Worm (Caenorhabditis elegans) whole organism, young adult: ENCODE data around the gene K07D4.4.
A peak's percentile ranks its signal among the peaks of the same experiment; 100 is the strongest.

Experiments used
- B0019.2 ChIP-seq: fragments of 200-800 bp; sonication (Bioruptor generic); conservative IDR thresholded peaks from 2 replicates; pipeline ENCODE4 v1.3.6; 2022; ENCODE audit warnings: missing genetic modification reagents, missing genetic modification characterization, missing compliant biosample characterization
- B0336.3 ChIP-seq: fragments of 200-800 bp; sonication (Bioruptor generic); IDR thresholded peaks from 2 replicates; pipeline ENCODE4 v1.3.6; 2022; ENCODE audit warnings: missing genetic modification characterization, missing compliant biosample characterization
- C06A6.2 ChIP-seq: fragments of 200-800 bp; sonication (Bioruptor generic); conservative IDR thresholded peaks from 2 replicates; pipeline ENCODE4 v1.3.6; 2022; ENCODE audit warnings: missing genetic modification characterization, missing compliant biosample characterization
- F22D6.2 ChIP-seq: sonication (generic microtip); optimal IDR thresholded peaks from 2 replicates; lab custom pipeline; 2016; ENCODE audit warnings: mild to moderate bottlenecking, missing genetic modification characterization, missing compliant biosample characterization
- F33H1.4 ChIP-seq: fragments of 200-800 bp; sonication (Bioruptor generic); IDR thresholded peaks from 2 replicates; pipeline ENCODE4 v1.3.6; 2022; ENCODE audit warnings: missing genetic modification reagents, missing genetic modification characterization, missing compliant biosample characterization
- F39B2.1 ChIP-seq: fragments of 200-800 bp; sonication (Bioruptor generic); IDR thresholded peaks from 2 replicates; pipeline ENCODE4 v1.3.6; 2022; ENCODE audit warnings: missing genetic modification reagents, missing genetic modification characterization, missing compliant biosample characterization
- K11D2.4 ChIP-seq: fragments of 200-800 bp; sonication (Bioruptor generic); IDR thresholded peaks from 2 replicates; pipeline ENCODE4 v1.3.6; 2022; ENCODE audit warnings: missing genetic modification reagents, missing genetic modification characterization, missing compliant biosample characterization
- Y53F4B.3 ChIP-seq: fragments of 200-800 bp; sonication (Bioruptor generic); IDR thresholded peaks from 2 replicates; pipeline ENCODE4 v1.3.6; 2022; ENCODE audit warnings: missing genetic modification reagents, missing genetic modification characterization, missing compliant biosample characterization
- Y53G8AR.9 ChIP-seq: fragments of 200-800 bp; sonication (Bioruptor generic); conservative IDR thresholded peaks from 2 replicates; pipeline ENCODE4 v1.3.6; 2022; ENCODE audit warnings: missing genetic modification reagents, missing genetic modification characterization, missing compliant biosample characterization
- Y56A3A.18 ChIP-seq: fragments of 200-800 bp; sonication (Bioruptor generic); IDR thresholded peaks from 2 replicates; pipeline ENCODE4 v1.3.6; 2022; ENCODE audit warnings: missing genetic modification reagents, missing genetic modification characterization, missing compliant biosample characterization
- Y67H2A.10 ChIP-seq: fragments of 200-800 bp; sonication (Bioruptor generic); conservative IDR thresholded peaks from 2 replicates; pipeline ENCODE4 v1.3.6; 2022; ENCODE audit warnings: missing genetic modification reagents, missing genetic modification characterization, missing compliant biosample characterization
- Y79H2A.3 ChIP-seq: fragments of 200-800 bp; sonication (Bioruptor generic); conservative IDR thresholded peaks from 2 replicates; pipeline ENCODE4 v1.3.6; 2022; ENCODE audit warnings: missing genetic modification reagents, missing genetic modification characterization, missing compliant biosample characterization
- Y95B8A.8 ChIP-seq: fragments of 200-800 bp; sonication (Bioruptor generic); IDR thresholded peaks from 2 replicates; pipeline ENCODE4 v1.3.6; 2022; ENCODE audit warnings: missing genetic modification reagents, missing genetic modification characterization, missing compliant biosample characterization
- ZK185.1 ChIP-seq: sonication (generic microtip); optimal IDR thresholded peaks from 2 replicates; lab custom pipeline; 2016; ENCODE audit warnings: mild to moderate bottlenecking, missing genetic modification characterization, missing compliant biosample characterization; ENCODE audit not compliant: poor library complexity, severe bottlenecking
- aptf-2 ChIP-seq: fragments of 200-800 bp; sonication (Bioruptor generic); conservative IDR thresholded peaks from 2 replicates; pipeline ENCODE4 v1.3.6; 2022; ENCODE audit warnings: missing genetic modification reagents, missing genetic modification characterization, missing compliant biosample characterization
- athp-1 ChIP-seq: sonication (generic microtip); optimal IDR thresholded peaks from 2 replicates; lab custom pipeline; 2017; ENCODE audit warnings: mild to moderate bottlenecking, missing genetic modification characterization, missing compliant biosample characterization
- attf-6 ChIP-seq: fragments of 200-800 bp; sonication (Bioruptor generic); IDR thresholded peaks from 2 replicates; pipeline ENCODE4 v1.3.6; 2022; ENCODE audit warnings: missing genetic modification reagents, missing genetic modification characterization, missing compliant biosample characterization
- cebp-1 ChIP-seq, 2 experiments: fragments of 200-800 bp in 1 of 2; sonication (Bioruptor generic) in 1 of 2; sonication (generic microtip) in 1 of 2; IDR thresholded peaks in 1 of 2; optimal IDR thresholded peaks in 1 of 2; 2 replicates each; pipeline versions ENCODE4 v1.3.6 to Lab custom; 2017 to 2022; ENCODE audit warnings: missing compliant biosample characterization in 2 of 2, missing genetic modification characterization in 2 of 2, mild to moderate bottlenecking in 1 of 2, missing genetic modification reagents in 1 of 2, moderate library complexity in 1 of 2
- ceh-100 ChIP-seq: fragments of 200-800 bp; sonication (Bioruptor generic); IDR thresholded peaks from 2 replicates; pipeline ENCODE4 v1.3.6; 2022; ENCODE audit warnings: missing genetic modification reagents, missing genetic modification characterization, missing compliant biosample characterization
- ceh-27 ChIP-seq: fragments of 200-800 bp; sonication (Bioruptor generic); optimal IDR thresholded peaks from 2 replicates; lab custom pipeline; 2018; ENCODE audit warnings: mild to moderate bottlenecking, missing genetic modification characterization, moderate library complexity, missing compliant biosample characterization
- ceh-40 ChIP-seq: fragments of 200-800 bp; sonication (Bioruptor generic); IDR thresholded peaks from 2 replicates; pipeline ENCODE4 v1.3.6; 2022; ENCODE audit warnings: missing genetic modification characterization, missing compliant biosample characterization
- dox-1 ChIP-seq: fragments of 200-800 bp; sonication (Bioruptor generic); IDR thresholded peaks from 2 replicates; pipeline ENCODE4 v1.3.6; 2022; ENCODE audit warnings: missing genetic modification reagents, missing genetic modification characterization, missing compliant biosample characterization
- egl-44 ChIP-seq: fragments of 200-800 bp; sonication (Bioruptor generic); IDR thresholded peaks from 2 replicates; pipeline ENCODE4 v1.3.6; 2022; ENCODE audit warnings: missing genetic modification reagents, missing genetic modification characterization, missing compliant biosample characterization
- egrh-3 ChIP-seq: fragments of 200-800 bp; sonication (Bioruptor generic); IDR thresholded peaks from 2 replicates; pipeline ENCODE4 v1.3.6; 2022; ENCODE audit warnings: missing genetic modification reagents, missing genetic modification characterization, missing compliant biosample characterization
- him-1 ChIP-seq: sonication (generic microtip); optimal IDR thresholded peaks from 2 replicates; lab custom pipeline; 2016; ENCODE audit warnings: missing genotype, missing genetic modification reagents, missing genetic modification characterization, missing compliant biosample characterization
- hmg-1.2 ChIP-seq: fragments of 200-800 bp; sonication (Bioruptor generic); IDR thresholded peaks from 2 replicates; pipeline ENCODE4 v1.3.6; 2022; ENCODE audit warnings: missing genetic modification reagents, missing genetic modification characterization, missing compliant biosample characterization
- hsf-1 ChIP-seq: fragments of 200-800 bp; sonication (Bioruptor generic); IDR thresholded peaks from 2 replicates; pipeline ENCODE4 v1.3.6; 2022; ENCODE audit warnings: missing genetic modification reagents, missing genetic modification characterization, missing compliant biosample characterization
- lag-1 ChIP-seq: fragments of 200-800 bp; sonication (Bioruptor generic); IDR thresholded peaks from 2 replicates; pipeline ENCODE4 v1.3.6; 2022; ENCODE audit warnings: missing genetic modification reagents, missing genetic modification characterization, missing compliant biosample characterization
- let-526 ChIP-seq: fragments of 200-800 bp; sonication (Bioruptor generic); IDR thresholded peaks from 2 replicates; pipeline ENCODE4 v1.3.6; 2022; ENCODE audit warnings: missing genetic modification reagents, missing genetic modification characterization, missing compliant biosample characterization
- let-607 ChIP-seq, 2 experiments: fragments of 200-800 bp in 1 of 2; sonication (Bioruptor generic) in 1 of 2; sonication (generic microtip) in 1 of 2; optimal IDR thresholded peaks; 2 replicates each; lab custom pipeline; 2016 to 2018; ENCODE audit warnings: mild to moderate bottlenecking in 2 of 2, missing compliant biosample characterization in 2 of 2, missing genetic modification characterization in 2 of 2, moderate library complexity in 2 of 2, missing genotype in 1 of 2
- lin-40 ChIP-seq: sonication (generic microtip); optimal IDR thresholded peaks from 2 replicates; lab custom pipeline; 2016; ENCODE audit warnings: missing genetic modification characterization, mild to moderate bottlenecking, missing compliant biosample characterization, missing genotype, missing genetic modification reagents
- lin-54 ChIP-seq: fragments of 200-800 bp; sonication (Bioruptor generic); optimal IDR thresholded peaks from 2 replicates; lab custom pipeline; 2018; ENCODE audit warnings: mild to moderate bottlenecking, missing genetic modification characterization, missing compliant biosample characterization
- lsl-1 ChIP-seq: fragments of 200-800 bp; sonication (Bioruptor generic); optimal IDR thresholded peaks from 2 replicates; lab custom pipeline; 2018; ENCODE audit warnings: mild to moderate bottlenecking, missing genetic modification characterization, moderate library complexity, missing compliant biosample characterization
- madf-3 ChIP-seq: fragments of 200-800 bp; sonication (Bioruptor generic); IDR thresholded peaks from 2 replicates; pipeline ENCODE4 v1.3.6; 2022; ENCODE audit warnings: missing genetic modification reagents, missing genetic modification characterization, missing compliant biosample characterization
- madf-6 ChIP-seq: fragments of 200-800 bp; sonication (Bioruptor generic); IDR thresholded peaks from 2 replicates; pipeline ENCODE4 v1.3.6; 2022; ENCODE audit warnings: missing genetic modification reagents, missing genetic modification characterization, missing compliant biosample characterization
- madf-8 ChIP-seq: fragments of 200-800 bp; sonication (Bioruptor generic); conservative IDR thresholded peaks from 2 replicates; pipeline ENCODE4 v1.3.6; 2022; ENCODE audit warnings: missing genetic modification reagents, missing genetic modification characterization, missing compliant biosample characterization
- nfyb-1 ChIP-seq: fragments of 200-800 bp; sonication (Bioruptor generic); IDR thresholded peaks from 2 replicates; pipeline ENCODE4 v1.3.6; 2022; ENCODE audit warnings: missing genetic modification reagents, missing genetic modification characterization, missing compliant biosample characterization
- nhr-80 ChIP-seq: sonication (generic microtip); optimal IDR thresholded peaks from 2 replicates; lab custom pipeline; 2016; ENCODE audit warnings: missing genetic modification characterization, missing compliant biosample characterization
- pbrm-1 ChIP-seq: fragments of 200-800 bp; sonication (Bioruptor generic); IDR thresholded peaks from 2 replicates; pipeline ENCODE4 v1.3.6; 2022; ENCODE audit warnings: missing genetic modification reagents, missing genetic modification characterization, missing compliant biosample characterization
- rcor-1 ChIP-seq: fragments of 200-800 bp; sonication (Bioruptor generic); IDR thresholded peaks from 2 replicates; pipeline ENCODE4 v1.3.6; 2022; ENCODE audit warnings: missing genetic modification reagents, missing genetic modification characterization, missing compliant biosample characterization
- repo-1 ChIP-seq: sonication (generic microtip); optimal IDR thresholded peaks from 2 replicates; lab custom pipeline; 2017; ENCODE audit warnings: mild to moderate bottlenecking, missing genetic modification characterization, missing compliant biosample characterization
- tbp1 ChIP-seq: fragments of 200-800 bp; sonication (Bioruptor generic); optimal IDR thresholded peaks from 2 replicates; lab custom pipeline; 2018; ENCODE audit warnings: mild to moderate bottlenecking, missing genetic modification characterization, missing compliant biosample characterization
- tlf-1 ChIP-seq: fragments of 200-800 bp; sonication (Bioruptor generic); optimal IDR thresholded peaks from 2 replicates; lab custom pipeline; 2018; ENCODE audit warnings: mild to moderate bottlenecking, missing genetic modification characterization, missing compliant biosample characterization
- unc-130 ChIP-seq: sonication (generic microtip); optimal IDR thresholded peaks from 2 replicates; lab custom pipeline; 2016; ENCODE audit warnings: missing genetic modification reagents, missing genetic modification characterization, missing compliant biosample characterization
- ztf-25 ChIP-seq: fragments of 200-800 bp; sonication (Bioruptor generic); IDR thresholded peaks from 2 replicates; pipeline ENCODE4 v1.3.6; 2022; ENCODE audit warnings: missing genetic modification reagents, missing genetic modification characterization, missing compliant biosample characterization
- ztf-28 ChIP-seq: fragments of 200-800 bp; sonication (Bioruptor generic); IDR thresholded peaks from 2 replicates; pipeline ENCODE4 v1.3.6; 2022; ENCODE audit warnings: missing genetic modification reagents, missing genetic modification characterization, missing compliant biosample characterization
- ztf-6 ChIP-seq: fragments of 200-800 bp; sonication (Bioruptor generic); IDR thresholded peaks from 2 replicates; pipeline ENCODE4 v1.3.6; 2022; ENCODE audit warnings: missing genetic modification reagents, missing genetic modification characterization, missing compliant biosample characterization

K07D4.4 gene

ce11 chrII:4047839-4048440 lies 15.7 kb upstream of the K07D4.4 start (continued):
- TF ChIP-seq madf-8 = peak; percentile 96
- TF ChIP-seq ceh-40 (GFP tag; lab: Robert Waterston, UW) = peak; percentile 76; the same call in 1 of the 2 replicates
- TF ChIP-seq rcor-1 (GFP tag; lab: Robert Waterston, UW) = peak; percentile 99
- peak; percentile 98 for TF ChIP-seq madf-3 (GFP tag; lab: Robert Waterston, UW)
- peak; percentile 94 for TF ChIP-seq aptf-2 (GFP tag; lab: Robert Waterston, UW)
- peak; percentile 35 for TF ChIP-seq athp-1
- TF ChIP-seq Y56A3A.18 = peak; percentile 98
- peak; percentile 100 for TF ChIP-seq hmg-1.2 (GFP tag; lab: Robert Waterston, UW)
- peak; percentile 37 for TF ChIP-seq repo-1 (tag; lab: Kevin White, UChicago)
- peak; percentile 99 for TF ChIP-seq let-526 (GFP tag; lab: Robert Waterston, UW)
- TF ChIP-seq nhr-80 (tag; lab: Kevin White, UChicago) = peak; percentile 38
- TF ChIP-seq ztf-6 (GFP tag; lab: Robert Waterston, UW) = peak; percentile 98
- TF ChIP-seq him-1 (tag; lab: Kevin White, UChicago) = peak; percentile 52
- peak; percentile 40 for TF ChIP-seq ceh-27
- TF ChIP-seq ztf-28 = peak; percentile 97
- peak; percentile 96 for TF ChIP-seq Y95B8A.8
- TF ChIP-seq B0019.2 = peak; percentile 94
- TF ChIP-seq unc-130 (GFP tag; lab: Kevin White, UChicago) = peak; percentile 41
- TF ChIP-seq ceh-100 = peak; percentile 91
- peak; percentile 94 for TF ChIP-seq cebp-1 (GFP tag; IDR thresholded peaks at IDR 0.05; lab: Robert Waterston, UW)
- peak; percentile 72 for TF ChIP-seq cebp-1 (tag; optimal IDR thresholded peaks at IDR 0.05; lab: Kevin White, UChicago)
- TF ChIP-seq Y53G8AR.9 (GFP tag; lab: Robert Waterston, UW) = peak; percentile 100
- peak; percentile 99 for TF ChIP-seq nfyb-1 (GFP tag; lab: Robert Waterston, UW)
- TF ChIP-seq lsl-1 (GFP tag; lab: Kevin White, UChicago) = peak; percentile 69
- peak; percentile 97 for TF ChIP-seq C06A6.2
- peak; percentile 90 for TF ChIP-seq hsf-1 (GFP tag; lab: Robert Waterston, UW)
- TF ChIP-seq ztf-25 (GFP tag; lab: Robert Waterston, UW) = peak; percentile 94
- TF ChIP-seq F39B2.1 (GFP tag; lab: Robert Waterston, UW) = peak; percentile 87
- peak; percentile 56 for TF ChIP-seq ZK185.1 (tag; lab: Kevin White, UChicago)
- TF ChIP-seq egl-44 (GFP tag; lab: Robert Waterston, UW) = peak; percentile 96
- TF ChIP-seq lag-1 = peak; percentile 98
- peak; percentile 98 for TF ChIP-seq madf-6
- TF ChIP-seq dox-1 = peak; percentile 99
- TF ChIP-seq Y67H2A.10 = peak; percentile 92
- peak; percentile 77 for TF ChIP-seq lin-40 (tag; lab: Kevin White, UChicago)
- peak; percentile 87; the same call in 1 of the 2 replicates for TF ChIP-seq Y79H2A.3 (GFP tag; lab: Robert Waterston, UW)
- TF ChIP-seq pbrm-1 (GFP tag; lab: Robert Waterston, UW) = peak; percentile 99
- peak; percentile 78 for TF ChIP-seq lin-54
- TF ChIP-seq F33H1.4 (GFP tag; lab: Robert Waterston, UW) = peak; percentile 95
- TF ChIP-seq attf-6 (GFP tag; lab: Robert Waterston, UW) = peak; percentile 87
- peak; percentile 46 for TF ChIP-seq F22D6.2 (tag; lab: Kevin White, UChicago)
- peak; percentile 57 to 89 for TF ChIP-seq let-607 (tag; optimal IDR thresholded peaks at IDR 0.05; lab: Kevin White, UChicago)
- TF ChIP-seq egrh-3 (GFP tag; lab: Robert Waterston, UW) = peak; percentile 78
- TF ChIP-seq Y53F4B.3 (GFP tag; lab: Robert Waterston, UW) = peak; percentile 73
- peak; percentile 36; the same call in 1 of the 2 replicates for TF ChIP-seq B0336.3 (GFP tag; lab: Robert Waterston, UW)
- TF ChIP-seq tlf-1 (GFP tag; lab: Kevin White, UChicago) = peak; percentile 82
- peak; percentile 51 for TF ChIP-seq tbp1
- peak; percentile 99 for TF ChIP-seq K11D2.4 (GFP tag; lab: Robert Waterston, UW)
